Fruit fly (Drosophila melanogaster): ENCODE results near the gene Teh4.

DNA sequence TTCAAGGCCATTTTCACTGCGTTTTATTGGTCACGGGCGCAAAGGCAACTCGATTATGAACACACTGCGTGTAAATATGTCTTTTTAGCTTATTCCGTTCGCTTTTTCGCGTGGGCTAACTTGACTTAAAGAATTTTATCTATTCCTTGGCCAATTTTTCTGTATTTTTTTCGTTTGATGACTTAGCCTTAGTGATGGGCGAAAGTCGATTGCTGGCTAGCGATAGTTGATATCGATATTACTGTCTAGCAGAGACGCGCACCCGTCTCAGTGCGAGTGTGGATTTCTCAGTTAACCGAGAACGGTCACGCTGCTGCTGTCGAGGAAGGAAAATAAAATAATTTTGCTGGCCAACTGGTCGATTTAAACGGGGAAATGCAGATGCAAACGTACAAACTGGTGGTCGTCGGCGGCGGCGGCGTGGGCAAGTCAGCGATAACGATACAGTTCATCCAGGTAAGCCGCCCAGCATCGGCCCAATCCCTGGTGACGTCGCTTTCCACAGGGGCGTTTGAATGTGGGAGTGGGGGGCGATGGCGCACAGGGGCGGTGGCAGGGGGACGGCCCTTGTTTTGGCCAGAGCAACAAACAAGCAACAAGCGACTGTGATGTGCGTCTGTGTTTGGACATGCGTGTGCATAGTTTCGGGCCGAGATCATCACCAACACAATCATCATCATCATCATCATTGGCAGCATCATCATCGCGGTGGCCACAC lies 39.1 kb downstream of the Teh4 start, which contains the start of the genes Rop and Ras64B:
- TF ChIP-seq Hnf4 (GFP tag; optimal IDR thresholded peaks at IDR 0.05): no peak
- TF ChIP-seq brk (GFP tag; optimal IDR thresholded peaks at IDR 0.05): no peak
- no peak for TF ChIP-seq dmrt93B (GFP tag; optimal IDR thresholded peaks at IDR 0.05)
- TF ChIP-seq ey (GFP tag; optimal IDR thresholded peaks at IDR 0.05): no peak
- TF ChIP-seq fru (GFP tag; optimal IDR thresholded peaks at IDR 0.05): no peak
- no peak for TF ChIP-seq Myc (optimal IDR thresholded peaks at IDR 0.05)
- peak; percentile 10 for TF ChIP-seq psq (GFP tag; optimal IDR thresholded peaks at IDR 0.05)
- no peak for TF ChIP-seq sv (GFP tag; optimal IDR thresholded peaks at IDR 0.05)
- TF ChIP-seq OdsH (GFP tag; optimal IDR thresholded peaks at IDR 0.05): peak; percentile 28
- no peak for TF ChIP-seq Rel (GFP tag; optimal IDR thresholded peaks at IDR 0.05)
- peak; percentile 77 for TF ChIP-seq Rel (tag; optimal IDR thresholded peaks at IDR 0.05)
- peak; percentile 33 for TF ChIP-seq h (GFP tag; optimal IDR thresholded peaks at IDR 0.05)
- no peak for TF ChIP-seq dl (GFP tag; optimal IDR thresholded peaks at IDR 0.05; ENCODE audit: insufficient read depth in 1 of 2, partially characterized antibody in 2 of 2)
- TF ChIP-seq Vsx2 (GFP tag; optimal IDR thresholded peaks at IDR 0.05; ENCODE audit: partially characterized antibody): no peak

Data from whole organism, wandering third instar larva.